Fruit fly (Drosophila melanogaster): Measurements from ENCODE around the gene CG14443.

Gene CG14443

dm6 chrX:6673637-6674487 lies 40.1 kb downstream of the CG14443 start, which contains the start of the genes CG3198 and Mcm6:
Gene CG3198 (minus strand): TSS chrX:6673973.
Gene Mcm6 (plus strand): TSS chrX:6674387.
- TF ChIP-seq CG8119 (GFP tag; IDR thresholded peaks at IDR 0.05) (no peak), fkh (GFP tag; optimal IDR thresholded peaks at IDR 0.05) (peak; percentile 76), CG34406 (GFP tag; optimal IDR thresholded peaks at IDR 0.05) (no peak), Lpt (GFP tag; optimal IDR thresholded peaks at IDR 0.05) (no peak), dsx (GFP tag; optimal IDR thresholded peaks at IDR 0.05; ENCODE audit: poor library complexity, severe bottlenecking) (no peak), CG16779 (tag; optimal IDR thresholded peaks at IDR 0.05) (no peak), achi (GFP tag; optimal IDR thresholded peaks at IDR 0.05) (peak; percentile 98)

DNA sequence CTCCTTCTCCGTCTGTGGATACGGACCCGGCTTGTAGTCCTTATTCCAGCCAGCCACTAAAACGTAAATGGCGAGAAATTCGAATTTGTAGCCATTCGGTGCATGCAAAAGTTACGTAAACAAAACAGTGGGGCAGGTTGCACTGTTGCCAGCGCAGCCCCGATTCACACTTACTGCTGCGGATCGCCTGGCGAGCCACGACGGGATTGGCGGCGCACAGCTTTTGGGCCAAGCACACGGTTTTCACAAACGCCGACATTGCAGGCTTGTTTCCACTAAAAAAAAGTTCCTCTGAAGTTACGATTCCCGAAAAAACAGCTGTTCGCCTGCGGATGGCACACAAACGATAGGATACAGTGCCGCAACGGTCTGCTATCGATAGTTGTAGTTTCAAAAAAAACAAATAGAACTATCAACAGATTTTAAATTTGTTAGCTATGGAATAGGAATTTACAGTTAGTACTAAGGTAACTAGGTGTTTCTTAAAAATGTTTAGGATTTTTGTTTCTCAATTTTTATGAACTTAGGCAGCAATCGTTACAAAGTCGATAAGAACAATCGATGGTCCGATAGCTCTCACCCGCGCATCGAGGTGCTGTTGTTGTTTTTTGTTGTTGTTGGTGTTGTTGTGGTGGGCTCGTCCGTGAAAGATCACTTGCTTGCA lies 44.2 kb downstream of the CG14443 start, which contains the start of gene Fum1:
Gene Fum1 (plus strand): TSS at position 599 of the 664 bp plus-strand sequence.
- no peak for TF ChIP-seq Lpt (GFP tag; optimal IDR thresholded peaks at IDR 0.05)
- no peak for TF ChIP-seq Eip93F (GFP tag; optimal IDR thresholded peaks at IDR 0.05)
- TF ChIP-seq CG11294 (GFP tag; IDR thresholded peaks at IDR 0.05) = no peak
- no peak for TF ChIP-seq Hr39 (GFP tag; optimal IDR thresholded peaks at IDR 0.05)
- no peak for TF ChIP-seq net (GFP tag; optimal IDR thresholded peaks at IDR 0.05)
- no peak for TF ChIP-seq OdsH (GFP tag; optimal IDR thresholded peaks at IDR 0.05)
- TF ChIP-seq topi (GFP tag; optimal IDR thresholded peaks at IDR 0.05) = peak; percentile 23
- TF ChIP-seq vri (GFP tag; optimal IDR thresholded peaks at IDR 0.05) = peak; percentile 22
- no peak for TF ChIP-seq CG11902 (GFP tag; optimal IDR thresholded peaks at IDR 0.05)
- peak; percentile 5 for TF ChIP-seq CG31627 (GFP tag; optimal IDR thresholded peaks at IDR 0.05)
- TF ChIP-seq CG10669 (GFP tag; optimal IDR thresholded peaks at IDR 0.05) = no peak
- TF ChIP-seq CG1621 (tag; optimal IDR thresholded peaks at IDR 0.05) = no peak
- peak; percentile 6 for TF ChIP-seq CG3032 (tag; optimal IDR thresholded peaks at IDR 0.05)
- peak; percentile 18 for TF ChIP-seq lz (GFP tag; optimal IDR thresholded peaks at IDR 0.05)
- peak; percentile 12 for TF ChIP-seq acj6 (GFP tag; optimal IDR thresholded peaks at IDR 0.05)
- no peak for TF ChIP-seq Hr4 (GFP tag; optimal IDR thresholded peaks at IDR 0.05)
- TF ChIP-seq Sox14 (GFP tag; optimal IDR thresholded peaks at IDR 0.05) = peak; percentile 14
- peak; percentile 28 for TF ChIP-seq fkh (GFP tag; optimal IDR thresholded peaks at IDR 0.05)
- peak; percentile 38 for TF ChIP-seq esn (GFP tag; optimal IDR thresholded peaks at IDR 0.05)

DNA sequence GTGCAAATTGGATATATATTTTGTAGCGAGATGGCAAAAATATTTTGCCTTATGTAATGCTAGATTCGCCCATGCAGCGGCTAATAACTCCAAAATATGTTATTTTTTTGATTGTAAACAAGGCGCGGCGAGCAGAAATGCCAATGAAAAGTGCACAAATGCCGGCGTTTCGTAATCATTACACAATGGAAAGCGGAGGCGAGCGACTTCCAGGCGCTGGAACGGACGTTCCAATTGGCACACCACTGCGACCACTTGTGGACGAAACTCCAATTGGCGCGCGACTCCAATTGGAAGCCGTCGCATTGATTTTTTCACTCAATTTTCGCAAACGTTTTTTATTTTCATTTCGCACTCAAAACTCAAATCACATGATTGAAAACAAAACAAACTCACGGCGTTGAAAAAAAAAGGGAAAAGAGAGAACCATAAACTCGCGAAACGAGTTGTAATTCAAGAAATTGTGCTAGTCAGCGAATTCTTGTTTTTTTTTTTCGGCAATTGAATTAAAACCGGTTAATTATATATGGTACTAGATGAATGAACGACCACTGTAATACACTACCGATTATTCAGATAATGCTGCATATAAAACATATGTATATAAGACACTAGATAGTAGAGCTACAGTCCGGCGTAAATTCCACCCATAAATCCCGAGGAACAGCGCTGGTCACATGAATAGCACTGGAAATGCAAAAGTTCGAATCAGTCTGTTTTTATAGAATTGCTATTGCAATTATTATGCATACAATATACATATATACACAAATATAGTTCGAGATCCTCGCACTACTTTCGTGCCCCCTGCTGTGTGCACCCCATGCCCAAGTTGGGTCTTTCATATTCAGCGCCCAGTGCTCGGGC lies 45.1 kb downstream of the CG14443 start, which contains the start of gene ND-ASHI:
Gene ND-ASHI (minus strand): TSS at position 484 of the 867 bp plus-strand sequence.
- peak; percentile 85 for TF ChIP-seq Blimp-1 (GFP tag; optimal IDR thresholded peaks at IDR 0.05)
- TF ChIP-seq Lpt (GFP tag; optimal IDR thresholded peaks at IDR 0.05) = peak; percentile 96
- TF ChIP-seq CG7368 (GFP tag; optimal IDR thresholded peaks at IDR 0.05) = peak; percentile 95
- TF ChIP-seq dac (GFP tag; optimal IDR thresholded peaks at IDR 0.05) = peak; percentile 95
- TF ChIP-seq Sox15 (GFP tag; optimal IDR thresholded peaks at IDR 0.05) = peak; percentile 94
- peak; percentile 95 for TF ChIP-seq achi (GFP tag; optimal IDR thresholded peaks at IDR 0.05)
- peak; percentile 98 for TF ChIP-seq pdm3 (GFP tag; optimal IDR thresholded peaks at IDR 0.05)
- peak; percentile 96 for TF ChIP-seq CG9139 (GFP tag; optimal IDR thresholded peaks at IDR 0.05)
- TF ChIP-seq CG4318 (GFP tag; optimal IDR thresholded peaks at IDR 0.05) = peak; percentile 93
- TF ChIP-seq vri (GFP tag; optimal IDR thresholded peaks at IDR 0.05) = peak; percentile 95
- TF ChIP-seq svp (GFP tag) = peak; percentile 98
- TF ChIP-seq fd85E (GFP tag; optimal IDR thresholded peaks at IDR 0.05) = peak; percentile 93
- TF ChIP-seq CG8119 (GFP tag; IDR thresholded peaks at IDR 0.05) = peak; percentile 97
- peak; percentile 96 for TF ChIP-seq CG3032 (tag; optimal IDR thresholded peaks at IDR 0.05)
- TF ChIP-seq spab (GFP tag; optimal IDR thresholded peaks at IDR 0.05) = peak; percentile 96
- TF ChIP-seq eg (GFP tag; IDR thresholded peaks at IDR 0.05) = peak; percentile 99
- peak; percentile 97 for TF ChIP-seq CG10669 (GFP tag; optimal IDR thresholded peaks at IDR 0.05)
- TF ChIP-seq esn (GFP tag; optimal IDR thresholded peaks at IDR 0.05) = peak; percentile 97
- TF ChIP-seq CG3919 (GFP tag; optimal IDR thresholded peaks at IDR 0.05) = peak; percentile 98
- TF ChIP-seq CG1621 (tag; optimal IDR thresholded peaks at IDR 0.05) = peak; percentile 98
- peak; percentile 97 for TF ChIP-seq CG32006 (GFP tag; optimal IDR thresholded peaks at IDR 0.05)
- peak; percentile 96 for TF ChIP-seq Hr39 (GFP tag; optimal IDR thresholded peaks at IDR 0.05)
- peak; percentile 96 for TF ChIP-seq CG11762 (GFP tag; optimal IDR thresholded peaks at IDR 0.05; ENCODE audit: insufficient read depth)
- peak; percentile 99 for TF ChIP-seq CG6163 (GFP tag; IDR thresholded peaks at IDR 0.05)
- TF ChIP-seq Sox14 (GFP tag; optimal IDR thresholded peaks at IDR 0.05) = peak; percentile 97
- peak; percentile 93 for TF ChIP-seq CG8319 (GFP tag; optimal IDR thresholded peaks at IDR 0.05)
- peak; percentile 95 for TF ChIP-seq CG11294 (GFP tag; IDR thresholded peaks at IDR 0.05)
- TF ChIP-seq fd59A (GFP tag; optimal IDR thresholded peaks at IDR 0.05) = peak; percentile 97
